Worm (Caenorhabditis elegans): Measurements from ENCODE around the gene nhr-7.
A peak's percentile ranks its signal among the peaks of the same experiment; 100 is the strongest.

The nhr-7 gene

ce11 chrIV:11286112-11286511, 14.9 kb upstream of the nhr-7 start:
- TF ChIP-seq dve-1 (tag; optimal IDR thresholded peaks at IDR 0.05; ENCODE audit: insufficient read depth) (peak; percentile 49), lin-29 (GFP tag; IDR thresholded peaks at IDR 0.05) (no peak), daf-16 (GFP tag; optimal IDR thresholded peaks at IDR 0.05) (no peak), daf-16 (tag; optimal IDR thresholded peaks at IDR 0.05) (peak; percentile 59)

- TF ChIP-seq dve-1 (tag; optimal IDR thresholded peaks at IDR 0.05; ENCODE audit: insufficient read depth): peak; percentile 47
- peak in 1 of 2 experiments; percentile 54 for TF ChIP-seq unc-62 (GFP tag; optimal IDR thresholded peaks at IDR 0.05 in 1 of 2)
- TF ChIP-seq unc-62 (tag; optimal IDR thresholded peaks at IDR 0.05): no peak
- no peak for TF ChIP-seq ztf-7 (tag; optimal IDR thresholded peaks at IDR 0.05)
- no peak for TF ChIP-seq Y75B8A.6 (GFP tag; IDR thresholded peaks at IDR 0.05)
- TF ChIP-seq lin-39 (tag; optimal IDR thresholded peaks at IDR 0.05): no peak
- no peak for TF ChIP-seq fos-1 (tag; optimal IDR thresholded peaks at IDR 0.05)
- no peak for TF ChIP-seq mxl-2 (GFP tag; conservative IDR thresholded peaks at IDR 0.05)
Measured at ce11 chrIV:11285239-11285638, 14.1 kb upstream of the nhr-7 start.

- TF ChIP-seq ZK337.2 (GFP tag; IDR thresholded peaks at IDR 0.05) (no peak), ctbp-1 (GFP tag; IDR thresholded peaks at IDR 0.05) (no peak), mes-2 (tag; optimal IDR thresholded peaks at IDR 0.05; ENCODE audit: poor library complexity, severe bottlenecking) (peak; percentile 36), zag-1 (tag; optimal IDR thresholded peaks at IDR 0.05) (no peak), egl-43 (GFP tag; IDR thresholded peaks at IDR 0.05) (no peak), hlh-30 (tag; optimal IDR thresholded peaks at IDR 0.05; ENCODE audit: insufficient read depth) (peak; percentile 28), ZK546.5 (tag; optimal IDR thresholded peaks at IDR 0.05) (no peak), vab-7 (GFP tag; IDR thresholded peaks at IDR 0.05) (no peak), nhr-42 (GFP tag; IDR thresholded peaks at IDR 0.05) (no peak), nhr-41 (GFP tag; IDR thresholded peaks at IDR 0.05) (0 out of 2 replicates have a peak, but pooled peaks have one; percentile 23), dpl-1 (GFP tag; optimal IDR thresholded peaks at IDR 0.05) (no peak), R02D3.7 (tag; optimal IDR thresholded peaks at IDR 0.05) (no peak), pha-4 (GFP tag; IDR thresholded peaks at IDR 0.05) (peak; percentile 72), pha-4 (tag; optimal IDR thresholded peaks at IDR 0.05) (peak; percentile 71), mep-1 (tag; optimal IDR thresholded peaks at IDR 0.05) (no peak), dve-1 (tag; optimal IDR thresholded peaks at IDR 0.05; ENCODE audit: insufficient read depth) (peak; percentile 93), ztf-7 (tag; optimal IDR thresholded peaks at IDR 0.05) (no peak), madf-5 (GFP tag; IDR thresholded peaks at IDR 0.05) (no peak), nhr-102 (tag; optimal IDR thresholded peaks at IDR 0.05) (no peak), ztf-11 (tag; optimal IDR thresholded peaks at IDR 0.05) (no peak), lin-13 (GFP tag; optimal IDR thresholded peaks at IDR 0.05) (peak; percentile 14), F10B5.3 (tag; optimal IDR thresholded peaks at IDR 0.05) (peak; percentile 28), mxl-3 (GFP tag; optimal IDR thresholded peaks at IDR 0.05) (peak; percentile 55), nhr-111 (GFP tag; optimal IDR thresholded peaks at IDR 0.05) (no peak), aha-1 (tag) (peak; percentile 71), gei-8 (GFP tag; optimal IDR thresholded peaks at IDR 0.05) (no peak), cey-2 (tag; optimal IDR thresholded peaks at IDR 0.05; ENCODE audit: borderline replicate concordance, insufficient read depth) (no peak), lin-15B (tag; optimal IDR thresholded peaks at IDR 0.05) (no peak), F49E8.2 (tag; optimal IDR thresholded peaks at IDR 0.05; ENCODE audit: borderline replicate concordance) (no peak), dmd-6 (GFP tag; IDR thresholded peaks at IDR 0.05) (peak; percentile 89), egl-27 (tag; optimal IDR thresholded peaks at IDR 0.05) (no peak), zfp-2 (tag; optimal IDR thresholded peaks at IDR 0.05) (no peak), nhr-10 (tag; optimal IDR thresholded peaks at IDR 0.05) (peak; percentile 39), unc-130 (GFP tag; optimal IDR thresholded peaks at IDR 0.05) (no peak), madf-9 (GFP tag; conservative IDR thresholded peaks at IDR 0.05) (no peak), saeg-2 (GFP tag; IDR thresholded peaks at IDR 0.05) (0 out of 2 replicates have a peak, but pooled peaks have one; percentile 29), tra-1 (GFP tag; IDR thresholded peaks at IDR 0.05) (peak; percentile 85), lsy-2 (tag; optimal IDR thresholded peaks at IDR 0.05) (no peak), nhr-25 (tag; optimal IDR thresholded peaks at IDR 0.05; ENCODE audit: borderline replicate concordance, insufficient read depth) (no peak)
Measured at ce11 chrIV:11284102-11284531, 13.0 kb upstream of the nhr-7 start.
